Worm (Caenorhabditis elegans): ENCODE data around the gene ZK813.3.

- no peak for TF ChIP-seq him-1 (tag; optimal IDR thresholded peaks at IDR 0.05)
- no peak for TF ChIP-seq dao-5 (tag; optimal IDR thresholded peaks at IDR 0.05)
These were observed 1.8 kb upstream of the ZK813.3 start for ce11 chrX:3439823-3440222.

Data from whole organism, L4/young adult.